Worm (Caenorhabditis elegans) whole organism, late embryonic: ENCODE measurements around the gene Y34B4A.7.

Source experiments
- C38D4.7 ChIP-seq: fragments of 200-800 bp; sonication (Bioruptor generic); optimal IDR thresholded peaks from 2 replicates; lab custom pipeline; 2018; ENCODE audit warnings: mild to moderate bottlenecking, missing genetic modification characterization, moderate library complexity, missing compliant biosample characterization
- F13H6.1 ChIP-seq: sonication (generic microtip); optimal IDR thresholded peaks from 2 replicates; lab custom pipeline; 2016; ENCODE audit warnings: missing genetic modification characterization, missing compliant biosample characterization
- K09A11.1 ChIP-seq: sonication (generic microtip); optimal IDR thresholded peaks from 2 replicates; lab custom pipeline; 2017; ENCODE audit warnings: antibody characterized with exemption, mild to moderate bottlenecking, missing genetic modification characterization, missing compliant biosample characterization; ENCODE audit not compliant: insufficient read depth
- ama-1 ChIP-seq: fragments of 150-350 bp; optimal IDR thresholded peaks from 2 replicates; lab custom pipeline; 2014
- ceh-18 ChIP-seq: sonication (generic microtip); optimal IDR thresholded peaks from 2 replicates; lab custom pipeline; 2016; ENCODE audit warnings: missing genetic modification characterization, missing compliant biosample characterization
- ceh-45 ChIP-seq: fragments of 200-800 bp; sonication (Bioruptor generic); IDR thresholded peaks from 2 replicates; pipeline ENCODE4 v1.3.6; 2022; ENCODE audit warnings: missing genetic modification reagents, missing genetic modification characterization, missing compliant biosample characterization
- nhr-11 ChIP-seq: fragments of 150-350 bp; optimal IDR thresholded peaks from 2 replicates; lab custom pipeline; 2014; ENCODE audit warnings: missing biosample characterization, missing genetic modification characterization
- pha-4 ChIP-seq: fragments of 150-350 bp; optimal IDR thresholded peaks from 2 replicates; lab custom pipeline; 2018; ENCODE audit warnings: missing biosample characterization, missing genetic modification reagents, missing genetic modification characterization
- pqm-1 ChIP-seq: sonication (generic microtip); optimal IDR thresholded peaks from 2 replicates; lab custom pipeline; 2016; ENCODE audit warnings: missing genetic modification characterization, missing compliant biosample characterization
- rnt-1 ChIP-seq: sonication (generic microtip); optimal IDR thresholded peaks from 2 replicates; lab custom pipeline; 2016; ENCODE audit warnings: missing genetic modification characterization, missing compliant biosample characterization
- tbx-2 ChIP-seq: sonication (generic microtip); optimal IDR thresholded peaks from 2 replicates; lab custom pipeline; 2016; ENCODE audit warnings: missing genetic modification characterization, missing compliant biosample characterization
- unc-86 ChIP-seq: sonication (generic microtip); optimal IDR thresholded peaks from 2 replicates; lab custom pipeline; 2016; ENCODE audit warnings: missing genetic modification characterization, missing compliant biosample characterization

DNA sequence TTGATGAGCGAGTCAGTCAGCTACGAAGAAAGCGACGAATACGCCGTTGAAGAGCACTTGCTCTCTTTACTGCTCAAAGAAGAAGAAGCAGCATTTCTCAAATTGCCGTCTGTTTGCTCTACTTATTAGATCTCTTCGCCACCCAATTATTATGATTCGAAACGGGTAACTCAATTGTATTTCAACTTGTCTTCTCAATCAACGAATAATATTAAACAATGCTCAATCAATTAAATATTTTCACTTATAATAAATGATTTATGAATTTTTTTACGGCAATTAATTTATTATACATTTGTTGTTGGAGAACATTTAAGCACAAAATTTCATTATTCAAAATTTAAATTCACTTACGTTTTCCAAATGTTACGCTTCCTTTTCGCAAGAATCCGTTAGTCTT is 34.1 kb downstream of the Y34B4A.7 start:
- TF ChIP-seq pha-4 (tag; lab: Kevin White, UChicago) (no peak), K09A11.1 (tag; lab: Kevin White, UChicago) (no peak), tbx-2 (no peak), nhr-11 (no peak), C38D4.7 (no peak), ceh-45 (GFP tag; lab: Robert Waterston, UW) (no peak), rnt-1 (tag; lab: Kevin White, UChicago) (no peak), pqm-1 (tag; lab: Kevin White, UChicago) (no peak), ceh-18 (tag; lab: Kevin White, UChicago) (no peak), ama-1 (lab: Kevin White, UChicago) (no peak), F13H6.1 (tag; lab: Kevin White, UChicago) (no peak), unc-86 (tag; lab: Kevin White, UChicago) (no peak)
